Fruit fly (Drosophila melanogaster) whole organism, embryonic: ENCODE data around the gene CG44001.

Source experiments
- Adf1 ChIP-seq: fragments of 200-800 bp; sonication (Bioruptor generic); IDR thresholded peaks from 2 replicates; pipeline ENCODE4 v1.3.6; 2022; ENCODE audit warnings: missing biosample characterization, missing genetic modification characterization
- CG10543 ChIP-seq: fragments of 200-800 bp; sonication (Bioruptor generic); optimal IDR thresholded peaks from 3 replicates; lab custom pipeline; 2017; ENCODE audit warnings: missing biosample characterization, mild to moderate bottlenecking, missing genetic modification characterization, moderate library complexity
- CG10565 ChIP-seq: fragments of 200-800 bp; sonication (Bioruptor generic); optimal IDR thresholded peaks from 3 replicates; lab custom pipeline; 2016; ENCODE audit warnings: missing biosample characterization, mild to moderate bottlenecking, missing genetic modification characterization
- CG11504 ChIP-seq: fragments of 200-800 bp; sonication (Bioruptor generic); optimal IDR thresholded peaks from 3 replicates; lab custom pipeline; 2019; ENCODE audit warnings: missing biosample characterization, mild to moderate bottlenecking, missing genetic modification characterization, moderate library complexity
- CG11695 ChIP-seq: fragments of 200-800 bp; sonication (Bioruptor generic); IDR thresholded peaks from 3 replicates; pipeline ENCODE4 v1.3.6; 2022; ENCODE audit warnings: missing biosample characterization, missing genetic modification characterization
- CG11696 ChIP-seq: fragments of 200-800 bp; sonication (Bioruptor generic); IDR thresholded peaks from 2 replicates; pipeline ENCODE4 v1.3.6; 2022; ENCODE audit warnings: missing biosample characterization, missing genetic modification characterization
- CG1603 ChIP-seq: fragments of 200-800 bp; sonication (Bioruptor generic); optimal IDR thresholded peaks from 2 replicates; lab custom pipeline; 2019; ENCODE audit warnings: missing biosample characterization, mild to moderate bottlenecking, missing genetic modification characterization, moderate library complexity
- CG17328 ChIP-seq: fragments of 200-800 bp; sonication (Bioruptor generic); IDR thresholded peaks from 2 replicates; pipeline ENCODE4 v1.3.6; 2022; ENCODE audit warnings: missing biosample characterization, missing genetic modification characterization
- CG18476 ChIP-seq: fragments of 200-800 bp; sonication (Bioruptor generic); optimal IDR thresholded peaks from 2 replicates; lab custom pipeline; 2016; ENCODE audit warnings: missing biosample characterization, mild to moderate bottlenecking, missing genetic modification characterization
- CG18599 ChIP-seq: fragments of 200-800 bp; sonication (Bioruptor generic); optimal IDR thresholded peaks from 3 replicates; lab custom pipeline; 2017; ENCODE audit warnings: missing biosample characterization, missing genetic modification characterization, mild to moderate bottlenecking, moderate library complexity, missing genetic modification reagents
- CG2120 ChIP-seq: fragments of 200-800 bp; sonication (Bioruptor generic); optimal IDR thresholded peaks from 3 replicates; lab custom pipeline; 2016; ENCODE audit warnings: missing biosample characterization, missing genetic modification characterization
- CG2202 ChIP-seq: fragments of 200-800 bp; sonication (Bioruptor generic); optimal IDR thresholded peaks from 2 replicates; lab custom pipeline; 2018; ENCODE audit warnings: missing biosample characterization, mild to moderate bottlenecking, missing genetic modification characterization
- CG30020 ChIP-seq: fragments of 200-800 bp; optimal IDR thresholded peaks from 2 replicates; lab custom pipeline; 2019; ENCODE audit warnings: missing biosample characterization, mild to moderate bottlenecking, missing genetic modification characterization, moderate library complexity
- CG34422 ChIP-seq: fragments of 200-800 bp; sonication (Bioruptor generic); IDR thresholded peaks from 3 replicates; pipeline ENCODE4 v1.3.6; 2022; ENCODE audit warnings: missing biosample characterization, missing genetic modification characterization
- CG4282 ChIP-seq: fragments of 200-800 bp; sonication (Bioruptor generic); optimal IDR thresholded peaks from 2 replicates; lab custom pipeline; 2016; ENCODE audit warnings: missing biosample characterization, missing genetic modification characterization
- CG6813 ChIP-seq: fragments of 200-800 bp; sonication (Bioruptor generic); optimal IDR thresholded peaks from 2 replicates; lab custom pipeline; 2017; ENCODE audit warnings: missing biosample characterization, missing genetic modification characterization, mild to moderate bottlenecking, moderate library complexity, missing genetic modification reagents
- CG8281 ChIP-seq: fragments of 200-800 bp; sonication (Bioruptor generic); optimal IDR thresholded peaks from 2 replicates; lab custom pipeline; 2018; ENCODE audit warnings: missing biosample characterization, mild to moderate bottlenecking, missing genetic modification characterization, moderate library complexity
- CG8924 ChIP-seq: fragments of 200-800 bp; optimal IDR thresholded peaks from 3 replicates; lab custom pipeline; 2019; ENCODE audit warnings: missing biosample characterization, mild to moderate bottlenecking, missing genetic modification characterization, moderate library complexity
- CkIIα-i1 ChIP-seq: fragments of 200-800 bp; sonication (Bioruptor generic); IDR thresholded peaks from 2 replicates; pipeline ENCODE4 v1.3.6; 2022; ENCODE audit warnings: missing biosample characterization, missing genetic modification characterization
- Drgx ChIP-seq: fragments of 200-800 bp; sonication (Bioruptor generic); IDR thresholded peaks from 2 replicates; pipeline ENCODE4 v1.3.6; 2022; ENCODE audit warnings: missing biosample characterization, missing genetic modification characterization
- Hmr ChIP-seq: fragments of 200-800 bp; sonication (Bioruptor generic); optimal IDR thresholded peaks from 3 replicates; lab custom pipeline; 2017; ENCODE audit warnings: mild to moderate bottlenecking, missing biosample characterization, missing genetic modification reagents, missing genetic modification characterization
- Hmx ChIP-seq: fragments of 200-800 bp; sonication (Bioruptor generic); optimal IDR thresholded peaks from 2 replicates; lab custom pipeline; 2016; ENCODE audit warnings: missing biosample characterization, missing genetic modification characterization
- Jarid2 ChIP-seq: fragments of 200-800 bp; sonication (Bioruptor generic); optimal IDR thresholded peaks from 3 replicates; lab custom pipeline; 2017; ENCODE audit warnings: mild to moderate bottlenecking, missing biosample characterization, missing genetic modification reagents, missing genetic modification characterization
- MBD-R2 ChIP-seq: fragments of 200-800 bp; sonication (Bioruptor generic); IDR thresholded peaks from 2 replicates; pipeline ENCODE4 v1.3.6; 2022; ENCODE audit warnings: missing biosample characterization, missing genetic modification characterization
- Mrtf ChIP-seq: fragments of 200-800 bp; sonication (Bioruptor generic); IDR thresholded peaks from 3 replicates; pipeline ENCODE4 v1.3.6; 2022; ENCODE audit warnings: missing biosample characterization, missing genetic modification characterization
- Oli ChIP-seq: fragments of 200-800 bp; sonication (Bioruptor generic); optimal IDR thresholded peaks from 2 replicates; lab custom pipeline; 2018; ENCODE audit warnings: missing biosample characterization, mild to moderate bottlenecking, missing genetic modification characterization, moderate library complexity
- al ChIP-seq: fragments of 200-800 bp; sonication (Bioruptor generic); IDR thresholded peaks from 2 replicates; pipeline ENCODE4 v1.3.6; 2022; ENCODE audit warnings: missing biosample characterization, missing genetic modification characterization
- disco-r ChIP-seq: fragments of 200-800 bp; sonication (Bioruptor generic); optimal IDR thresholded peaks from 2 replicates; lab custom pipeline; 2016; ENCODE audit warnings: missing biosample characterization, missing genetic modification characterization
- dmrt99B ChIP-seq: fragments of 200-800 bp; sonication (Bioruptor generic); optimal IDR thresholded peaks from 2 replicates; lab custom pipeline; 2018; ENCODE audit warnings: missing biosample characterization, mild to moderate bottlenecking, missing genetic modification characterization, moderate library complexity
- esg ChIP-seq: fragments of 200-800 bp; sonication (Bioruptor generic); conservative IDR thresholded peaks from 2 replicates; pipeline ENCODE4 v1.3.6; 2022; ENCODE audit warnings: missing biosample characterization, missing genetic modification characterization
- kah ChIP-seq: fragments of 200-800 bp; sonication (Bioruptor generic); optimal IDR thresholded peaks from 2 replicates; lab custom pipeline; 2018; ENCODE audit warnings: missing biosample characterization, mild to moderate bottlenecking, missing genetic modification characterization
- ken ChIP-seq: fragments of 200-800 bp; sonication (Bioruptor generic); IDR thresholded peaks from 3 replicates; pipeline ENCODE4 v1.3.6; 2022; ENCODE audit warnings: missing biosample characterization, missing genetic modification characterization
- klu ChIP-seq: fragments of 200-800 bp; sonication (Bioruptor generic); IDR thresholded peaks from 2 replicates; pipeline ENCODE4 v1.3.6; 2022; ENCODE audit warnings: missing biosample characterization, missing genetic modification characterization
- pho ChIP-seq: fragments of 200-800 bp; sonication (Bioruptor generic); optimal IDR thresholded peaks from 2 replicates; lab custom pipeline; 2016; ENCODE audit warnings: missing biosample characterization, missing genetic modification characterization
- sisA ChIP-seq: fragments of 200-800 bp; sonication (Bioruptor generic); IDR thresholded peaks from 2 replicates; pipeline ENCODE4 v1.3.6; 2022; ENCODE audit warnings: missing biosample characterization, missing genetic modification characterization
- tio ChIP-seq: fragments of 200-800 bp; sonication (Bioruptor generic); optimal IDR thresholded peaks from 2 replicates; lab custom pipeline; 2017; ENCODE audit warnings: missing biosample characterization, missing genetic modification characterization, inconsistent platforms
- trh ChIP-seq: fragments of 200-800 bp; sonication (Bioruptor generic); optimal IDR thresholded peaks from 2 replicates; lab custom pipeline; 2016; ENCODE audit warnings: missing biosample characterization, missing genetic modification characterization
- zf30C ChIP-seq: fragments of 200-800 bp; sonication (Bioruptor generic); optimal IDR thresholded peaks from 3 replicates; lab custom pipeline; 2018; ENCODE audit warnings: missing biosample characterization, mild to moderate bottlenecking, missing genetic modification characterization

Gene CG44001

DNA sequence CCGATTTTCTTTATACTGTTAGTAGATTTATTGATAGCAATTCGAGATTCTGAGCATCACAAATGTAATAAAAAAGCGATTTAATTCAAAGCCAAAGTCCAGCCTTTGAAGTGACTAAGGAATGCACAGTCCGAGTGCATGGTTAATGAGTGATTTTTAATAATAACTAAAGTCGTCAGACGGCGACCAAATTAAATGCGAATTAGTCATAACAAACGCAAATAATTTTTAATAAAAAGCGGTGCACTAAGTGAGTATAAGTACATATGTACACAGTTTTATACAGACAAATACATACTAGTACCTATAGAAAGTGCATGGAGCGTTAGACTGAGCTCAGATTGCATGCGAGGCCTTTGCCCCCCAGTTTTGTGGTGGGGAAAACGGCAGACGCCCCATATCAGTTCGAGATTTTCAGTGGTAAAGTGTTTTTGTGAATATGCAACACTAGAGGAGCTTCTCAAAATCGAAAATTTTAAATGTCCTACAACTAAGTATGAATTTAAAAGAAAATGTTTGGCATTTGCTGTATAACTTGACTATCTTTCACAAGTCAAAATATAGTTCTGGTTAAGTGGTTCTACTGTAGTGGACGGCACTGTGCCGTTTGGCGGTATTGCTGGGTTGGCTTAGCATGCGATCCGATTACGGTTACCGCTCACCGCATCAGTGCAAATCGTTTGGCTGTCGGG is 40.2 kb upstream of the CG44001 start (continued):
- TF ChIP-seq CG2202 (no peak), CG8924 (tag; lab: Kevin White, UChicago) (no peak), Adf1 (GFP tag; lab: Robert Waterston, UW) (no peak), CG11696 (GFP tag; lab: Robert Waterston, UW) (peak; percentile 54; the same call in 1 of the 2 replicates), esg (0 out of 2 replicates have a peak, but pooled peaks have one; percentile 17), sisA (peak; percentile 31; the same call in 1 of the 2 replicates), Jarid2 (no peak), CG17328 (GFP tag; lab: Robert Waterston, UW) (0 out of 2 replicates have a peak, but pooled peaks have one; percentile 40), CG11504 (tag; lab: Kevin White, UChicago) (peak; percentile 15), Oli (tag; lab: Kevin White, UChicago) (peak; percentile 7), CG34422 (GFP tag; lab: Robert Waterston, UW) (no peak), CG18476 (GFP tag; lab: Kevin White, UChicago) (no peak), klu (GFP tag; lab: Robert Waterston, UW) (no peak), CG30020 (tag; lab: Kevin White, UChicago) (no peak), CG6813 (GFP tag; lab: Kevin White, UChicago) (no peak), CG1603 (tag; lab: Kevin White, UChicago) (peak; percentile 19), CG10565 (GFP tag; lab: Kevin White, UChicago) (no peak), al (GFP tag; lab: Robert Waterston, UW) (no peak), dmrt99B (no peak), Hmx (GFP tag; lab: Kevin White, UChicago) (no peak), pho (GFP tag; lab: Kevin White, UChicago) (no peak), CG4282 (GFP tag; lab: Kevin White, UChicago) (no peak), kah (GFP tag; lab: Kevin White, UChicago) (no peak), CG10543 (GFP tag; lab: Kevin White, UChicago) (no peak), disco-r (GFP tag; lab: Kevin White, UChicago) (no peak), tio (GFP tag; lab: Kevin White, UChicago) (peak; percentile 4), CG11695 (GFP tag; lab: Robert Waterston, UW) (0 out of 3 replicates have a peak, but pooled peaks have one; percentile 23), MBD-R2 (GFP tag; lab: Robert Waterston, UW) (no peak), trh (no peak), CG2120 (GFP tag; lab: Kevin White, UChicago) (peak; percentile 5), zf30C (no peak), Hmr (no peak), CkIIα-i1 (GFP tag; lab: Robert Waterston, UW) (no peak), CG18599 (GFP tag; lab: Kevin White, UChicago) (no peak), CG8281 (tag; lab: Kevin White, UChicago) (no peak), ken (GFP tag; lab: Robert Waterston, UW) (0 out of 3 replicates have a peak, but pooled peaks have one; percentile 5), Drgx (GFP tag; lab: Robert Waterston, UW) (peak; percentile 70), Mrtf (GFP tag; lab: Robert Waterston, UW) (no peak)
